Fruit fly (Drosophila melanogaster) whole organism, adult: ENCODE data around the gene Ttc19.

ENCODE experiments used
- CG11617 ChIP-seq: fragments of 200-800 bp; sonication (Bioruptor generic); optimal IDR thresholded peaks from 2 replicates; lab custom pipeline; 2017; ENCODE audit warnings: mild to moderate bottlenecking, missing biosample characterization, missing genetic modification reagents, missing genetic modification characterization
- CG12768 ChIP-seq: fragments of 200-800 bp; sonication (Bioruptor generic); optimal IDR thresholded peaks from 2 replicates; lab custom pipeline; 2017; ENCODE audit warnings: missing biosample characterization, missing genetic modification characterization, mild to moderate bottlenecking, moderate library complexity, missing genetic modification reagents
- CG14711 ChIP-seq: fragments of 200-800 bp; sonication (Bioruptor generic); optimal IDR thresholded peaks from 2 replicates; lab custom pipeline; 2018; ENCODE audit warnings: missing biosample characterization, mild to moderate bottlenecking, missing genetic modification characterization, moderate library complexity
- CG1620 ChIP-seq: fragments of 200-800 bp; sonication (Bioruptor generic); optimal IDR thresholded peaks from 2 replicates; lab custom pipeline; 2016; ENCODE audit warnings: missing biosample characterization, missing genetic modification characterization
- CG33017 ChIP-seq: fragments of 200-800 bp; sonication (Bioruptor generic); optimal IDR thresholded peaks from 2 replicates; lab custom pipeline; 2018; ENCODE audit warnings: missing biosample characterization, mild to moderate bottlenecking, missing genetic modification characterization, moderate library complexity
- CG5204 ChIP-seq: fragments of 200-800 bp; sonication (Bioruptor generic); optimal IDR thresholded peaks from 2 replicates; lab custom pipeline; 2016; ENCODE audit warnings: missing biosample characterization, missing genetic modification characterization
- CG7045 ChIP-seq: fragments of 200-800 bp; sonication (Bioruptor generic); optimal IDR thresholded peaks from 2 replicates; lab custom pipeline; 2017; ENCODE audit warnings: missing biosample characterization, mild to moderate bottlenecking, missing genetic modification characterization
- CG7101 ChIP-seq: fragments of 200-800 bp; sonication (Bioruptor generic); optimal IDR thresholded peaks from 2 replicates; lab custom pipeline; 2018; ENCODE audit warnings: missing biosample characterization, mild to moderate bottlenecking, missing genetic modification characterization, moderate library complexity
- Clk ChIP-seq: fragments of 200-800 bp; sonication (Bioruptor generic); optimal IDR thresholded peaks from 2 replicates; lab custom pipeline; 2017; ENCODE audit warnings: missing biosample characterization, missing genetic modification characterization
- Crg-1 ChIP-seq: fragments of 200-800 bp; sonication (Bioruptor generic); optimal IDR thresholded peaks from 2 replicates; lab custom pipeline; 2016; ENCODE audit warnings: missing biosample characterization, missing genetic modification characterization
- Hr96 ChIP-seq: fragments of 200-800 bp; sonication (Bioruptor generic); optimal IDR thresholded peaks from 2 replicates; lab custom pipeline; 2016; ENCODE audit warnings: missing biosample characterization, missing genetic modification characterization
- Mnt ChIP-seq: fragments of 200-800 bp; sonication (Bioruptor generic); optimal IDR thresholded peaks from 2 replicates; lab custom pipeline; 2016; ENCODE audit warnings: missing biosample characterization, mild to moderate bottlenecking, missing genetic modification characterization
- bab1 ChIP-seq: fragments of 200-800 bp; sonication (Bioruptor generic); optimal IDR thresholded peaks from 3 replicates; lab custom pipeline; 2019; ENCODE audit warnings: missing biosample characterization, mild to moderate bottlenecking, missing genetic modification characterization, moderate library complexity
- cic ChIP-seq: fragments of 200-800 bp; sonication (Bioruptor generic); optimal IDR thresholded peaks from 2 replicates; lab custom pipeline; 2017; ENCODE audit warnings: missing biosample characterization, mild to moderate bottlenecking, missing genetic modification characterization, moderate library complexity
- cnc ChIP-seq, 2 experiments: fragments of >200 bp; optimal IDR thresholded peaks; 2 replicates each; lab custom pipeline; 2017
- kay ChIP-seq: fragments of 200-800 bp; sonication (Bioruptor generic); peaks from one replicate; lab custom pipeline; 2016; ENCODE audit warnings: missing biosample characterization, missing genetic modification characterization, borderline replicate concordance
- ovo ChIP-seq: fragments of 200-800 bp; sonication (Bioruptor generic); optimal IDR thresholded peaks from 2 replicates; lab custom pipeline; 2016; ENCODE audit warnings: missing biosample characterization, missing genetic modification characterization
- pad ChIP-seq: fragments of 200-800 bp; sonication (Bioruptor generic); optimal IDR thresholded peaks from 3 replicates; lab custom pipeline; 2017; ENCODE audit warnings: missing biosample characterization, missing genetic modification characterization, mild to moderate bottlenecking, moderate library complexity, missing genetic modification reagents
- tj ChIP-seq: fragments of 200-800 bp; sonication (Bioruptor generic); optimal IDR thresholded peaks from 3 replicates; lab custom pipeline; 2017; ENCODE audit warnings: missing biosample characterization, mild to moderate bottlenecking, missing genetic modification characterization, moderate library complexity
- toe ChIP-seq: fragments of 200-800 bp; sonication (Bioruptor generic); optimal IDR thresholded peaks from 2 replicates; lab custom pipeline; 2016; ENCODE audit warnings: missing biosample characterization, missing genetic modification characterization

The Ttc19 gene

dm6 chr2L:19017060-19017459, 27.9 kb downstream of the Ttc19 start:
- TF ChIP-seq CG5204 (GFP tag; lab: Kevin White, UChicago): no peak
- no peak for TF ChIP-seq pad
- no peak for TF ChIP-seq CG7101 (tag; lab: Kevin White, UChicago)
- no peak for TF ChIP-seq Crg-1
- TF ChIP-seq CG7045 (GFP tag; lab: Kevin White, UChicago): no peak
- TF ChIP-seq ovo (GFP tag; lab: Kevin White, UChicago): no peak
- no peak for TF ChIP-seq CG12768 (GFP tag; lab: Kevin White, UChicago)
- no peak for TF ChIP-seq kay (GFP tag; lab: Kevin White, UChicago)
- TF ChIP-seq CG11617: no peak
- TF ChIP-seq toe: no peak
- no peak for TF ChIP-seq cnc (optimal IDR thresholded peaks at IDR 0.05; lab: Kevin White, UChicago)
- TF ChIP-seq CG14711 (tag; lab: Kevin White, UChicago): no peak

DNA sequence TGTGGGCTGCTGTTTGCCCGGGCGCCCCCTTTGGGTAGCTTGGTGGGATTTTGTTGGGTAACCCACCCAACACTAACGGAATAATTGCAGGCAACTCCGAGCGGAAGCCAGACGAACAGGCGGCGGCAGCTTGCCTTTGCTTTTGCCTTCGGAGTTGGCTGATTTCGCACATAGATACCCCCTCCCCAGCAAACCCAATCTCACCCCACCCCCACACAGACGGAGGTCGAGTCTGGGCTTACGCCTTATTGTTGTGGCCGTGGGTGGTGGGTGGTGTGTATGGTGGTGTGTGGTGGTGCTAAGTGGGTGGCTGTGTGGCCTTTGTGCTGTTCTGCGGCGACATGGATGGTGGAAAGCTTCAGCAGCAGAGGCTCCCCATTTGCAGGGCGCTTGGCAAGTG, 29.3 kb downstream of the Ttc19 start:
- TF ChIP-seq Crg-1 (no peak), Clk (GFP tag; lab: Kevin White, UChicago) (no peak), Hr96 (GFP tag; lab: Kevin White, UChicago) (no peak), CG7045 (GFP tag; lab: Kevin White, UChicago) (no peak), cic (GFP tag; lab: Kevin White, UChicago) (no peak), CG11617 (no peak), CG1620 (GFP tag; lab: Kevin White, UChicago) (no peak), ovo (GFP tag; lab: Kevin White, UChicago) (no peak), kay (GFP tag; lab: Kevin White, UChicago) (no peak), bab1 (GFP tag; lab: Kevin White, UChicago) (no peak), tj (GFP tag; lab: Kevin White, UChicago) (no peak), pad (no peak), CG14711 (tag; lab: Kevin White, UChicago) (no peak), Mnt (GFP tag; lab: Kevin White, UChicago) (no peak), toe (no peak), CG5204 (GFP tag; lab: Kevin White, UChicago) (no peak)

DNA sequence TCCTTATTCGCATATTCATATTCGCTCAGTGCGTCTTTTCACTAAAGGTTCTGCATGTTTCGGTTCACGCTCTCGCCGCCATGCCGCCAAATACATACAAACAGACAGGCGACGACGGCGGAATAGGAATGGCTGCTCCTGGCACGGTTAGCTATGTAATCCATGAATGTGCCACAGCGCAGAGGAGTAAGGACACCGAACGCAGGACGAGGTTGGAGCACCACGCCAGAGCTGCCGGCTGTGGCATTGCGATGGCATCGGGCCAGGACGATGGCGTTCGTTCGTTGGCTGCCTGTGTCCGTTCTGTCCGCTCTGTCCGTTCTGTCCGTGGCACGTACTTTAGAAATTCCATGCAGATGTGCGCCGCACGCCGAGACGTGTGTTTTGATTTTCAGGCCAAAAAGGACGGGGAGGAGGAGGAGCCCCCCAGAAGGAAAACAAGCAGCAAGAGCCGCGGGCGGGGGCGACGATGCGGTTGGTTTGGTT, 30.0 kb downstream of the Ttc19 start:
- no peak for TF ChIP-seq pad

dm6 chr2L:19014032-19014880, 30.7 kb downstream of the Ttc19 start:
- TF ChIP-seq CG11617 (peak; percentile 30), CG7101 (tag; lab: Kevin White, UChicago) (peak; percentile 28), ovo (GFP tag; lab: Kevin White, UChicago) (no peak), CG12768 (GFP tag; lab: Kevin White, UChicago) (peak; percentile 68), toe (peak; percentile 41), CG5204 (GFP tag; lab: Kevin White, UChicago) (peak; percentile 67), cnc (optimal IDR thresholded peaks at IDR 0.05; lab: Kevin White, UChicago) (no peak), Mnt (GFP tag; lab: Kevin White, UChicago) (no peak), Clk (GFP tag; lab: Kevin White, UChicago) (peak; percentile 36), CG7045 (GFP tag; lab: Kevin White, UChicago) (peak; percentile 64), CG33017 (peak; percentile 56)

- TF ChIP-seq CG12768 (GFP tag; lab: Kevin White, UChicago) (no peak), ovo (GFP tag; lab: Kevin White, UChicago) (no peak), bab1 (GFP tag; lab: Kevin White, UChicago) (no peak), CG14711 (tag; lab: Kevin White, UChicago) (no peak), CG7101 (tag; lab: Kevin White, UChicago) (no peak), CG1620 (GFP tag; lab: Kevin White, UChicago) (no peak), Crg-1 (no peak), Hr96 (GFP tag; lab: Kevin White, UChicago) (no peak), Mnt (GFP tag; lab: Kevin White, UChicago) (no peak), tj (GFP tag; lab: Kevin White, UChicago) (no peak), pad (no peak), kay (GFP tag; lab: Kevin White, UChicago) (no peak), CG5204 (GFP tag; lab: Kevin White, UChicago) (no peak)
Observed at dm6 chr2L:19012776-19013328, 32.1 kb downstream of the Ttc19 start.

DNA sequence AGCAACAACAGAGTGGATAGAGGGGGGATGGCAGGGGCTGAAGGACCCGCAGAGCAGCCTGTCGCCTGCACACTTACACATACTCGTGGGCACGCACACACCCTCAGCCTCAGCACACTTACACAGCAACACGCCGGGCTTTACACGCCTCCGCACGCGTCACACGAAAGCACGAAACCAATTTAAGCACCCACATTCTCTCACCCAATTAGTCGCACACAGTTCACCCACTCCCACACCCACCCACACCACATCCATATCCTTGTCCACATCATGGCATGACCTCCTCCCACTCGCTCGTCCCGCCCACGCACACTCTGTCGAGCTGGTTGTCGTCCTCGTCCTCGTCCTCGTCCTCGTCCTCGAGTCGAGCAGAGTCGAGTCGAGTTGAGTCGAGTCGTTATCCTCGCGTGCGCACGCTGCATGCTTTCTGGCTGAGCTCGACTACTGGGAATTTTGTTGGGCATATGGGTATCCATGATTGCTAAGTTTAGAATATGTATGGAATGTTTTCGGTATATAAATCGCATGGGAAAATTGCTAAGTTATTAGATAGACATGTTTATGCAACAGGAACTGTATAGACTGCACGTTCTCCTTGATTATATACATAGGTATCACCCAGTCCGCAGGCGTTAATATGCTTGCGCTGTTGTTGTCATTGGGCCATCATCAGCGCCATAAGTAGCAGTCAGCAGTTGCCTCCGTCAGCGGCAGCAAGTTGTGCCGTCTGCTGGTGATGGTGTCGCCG, 32.9 kb downstream of the Ttc19 start:
- no peak for TF ChIP-seq CG12768 (GFP tag; lab: Kevin White, UChicago)
- TF ChIP-seq CG5204 (GFP tag; lab: Kevin White, UChicago): no peak
- no peak for TF ChIP-seq bab1 (GFP tag; lab: Kevin White, UChicago)
- TF ChIP-seq CG7101 (tag; lab: Kevin White, UChicago): peak; percentile 14
- TF ChIP-seq CG14711 (tag; lab: Kevin White, UChicago): no peak
- no peak for TF ChIP-seq kay (GFP tag; lab: Kevin White, UChicago)
- TF ChIP-seq cic (GFP tag; lab: Kevin White, UChicago): no peak
- peak; percentile 56 for TF ChIP-seq CG33017
- no peak for TF ChIP-seq Mnt (GFP tag; lab: Kevin White, UChicago)
- no peak for TF ChIP-seq toe
- TF ChIP-seq Clk (GFP tag; lab: Kevin White, UChicago): no peak
- TF ChIP-seq CG11617: no peak
- TF ChIP-seq ovo (GFP tag; lab: Kevin White, UChicago): no peak
- no peak for TF ChIP-seq tj (GFP tag; lab: Kevin White, UChicago)
